Worm (Caenorhabditis elegans) whole organism, L3 larva: ENCODE measurements around the gene K08B4.7.

Source experiments
- ZK546.5 ChIP-seq: sonication (generic microtip); optimal IDR thresholded peaks from 2 replicates; lab custom pipeline; 2017; ENCODE audit warnings: missing biosample characterization, missing genetic modification characterization
- aly-2 ChIP-seq: fragments of 150-350 bp; optimal IDR thresholded peaks from 2 replicates; lab custom pipeline; 2014; ENCODE audit warnings: missing biosample characterization, missing genetic modification characterization
- elt-1 ChIP-seq: fragments of 150-350 bp; optimal IDR thresholded peaks from 2 replicates; lab custom pipeline; 2014; ENCODE audit warnings: missing biosample characterization, missing genetic modification characterization
- elt-3 ChIP-seq, 3 experiments: fragments of 150-350 bp in 1 of 3; sonication (generic microtip) in 2 of 3; optimal IDR thresholded peaks; 2 replicates in 2 of 3; 4 replicates in 1 of 3; lab custom pipeline; 2014 to 2017; ENCODE audit warnings: missing biosample characterization in 3 of 3, missing genetic modification characterization in 3 of 3
- fos-1 ChIP-seq: fragments of 150-350 bp; optimal IDR thresholded peaks from 2 replicates; lab custom pipeline; 2014; ENCODE audit warnings: missing biosample characterization, missing genetic modification characterization
- lin-39 ChIP-seq: fragments of 150-350 bp; optimal IDR thresholded peaks from 2 replicates; lab custom pipeline; 2018; ENCODE audit warnings: missing biosample characterization, missing genetic modification reagents, missing genetic modification characterization
- nhr-237 ChIP-seq: fragments of 150-350 bp; optimal IDR thresholded peaks from 2 replicates; lab custom pipeline; 2014; ENCODE audit warnings: missing biosample characterization, missing genetic modification characterization
- pha-4 ChIP-seq: fragments of 150-350 bp; optimal IDR thresholded peaks from 2 replicates; lab custom pipeline; 2014; ENCODE audit warnings: missing biosample characterization, missing genetic modification reagents, missing genetic modification characterization
- skn-1 ChIP-seq: fragments of 150-350 bp; optimal IDR thresholded peaks from 2 replicates; lab custom pipeline; 2014; ENCODE audit warnings: missing biosample characterization, missing genetic modification characterization
- snpc-4 ChIP-seq: fragments of 150-350 bp; optimal IDR thresholded peaks from 2 replicates; lab custom pipeline; 2014; ENCODE audit warnings: missing biosample characterization, missing genetic modification characterization
- unc-62 ChIP-seq: fragments of 150-350 bp; sonication (generic microtip); optimal IDR thresholded peaks from 4 replicates; lab custom pipeline; 2014; ENCODE audit warnings: missing biosample characterization, missing genetic modification reagents, missing genetic modification characterization
- ztf-4 ChIP-seq: fragments of 150-350 bp; optimal IDR thresholded peaks from 2 replicates; lab custom pipeline; 2014; ENCODE audit warnings: missing biosample characterization, missing genetic modification characterization

DNA sequence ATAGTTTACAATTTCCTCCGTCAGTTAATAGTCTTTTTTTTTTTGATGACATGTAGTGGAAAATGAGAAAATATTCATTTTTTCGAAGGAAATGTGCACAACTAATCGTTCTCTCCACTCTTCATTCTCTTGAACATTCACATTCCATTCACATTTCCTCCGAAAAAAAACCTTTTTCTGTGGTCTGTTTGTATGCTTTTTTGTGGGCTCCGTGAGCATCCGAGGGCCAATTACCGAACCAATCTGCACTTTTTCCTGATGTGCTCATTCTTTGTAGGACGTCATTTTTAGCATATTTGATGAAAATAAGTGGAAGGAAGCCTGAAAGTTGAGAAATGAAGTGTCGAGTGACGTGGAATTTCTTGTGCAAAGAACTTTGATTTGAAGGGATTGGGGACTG is 32.5 kb downstream of the K08B4.7 start:
- TF ChIP-seq snpc-4 (tag; lab: Kevin White, UChicago) (no peak), elt-1 (no peak), nhr-237 (tag; lab: Kevin White, UChicago) (no peak), ZK546.5 (no peak), skn-1 (no peak), ztf-4 (tag; lab: Kevin White, UChicago) (no peak), unc-62 (no peak), pha-4 (tag; lab: Kevin White, UChicago) (no peak), elt-3 (tag; optimal IDR thresholded peaks at IDR 0.05; lab: Kevin White, UChicago) (no peak), fos-1 (tag; lab: Kevin White, UChicago) (no peak), lin-39 (tag; lab: Kevin White, UChicago) (no peak), aly-2 (tag; lab: Kevin White, UChicago) (no peak)
